Worm (Caenorhabditis elegans) whole organism, young adult: ENCODE results near the gene wdr-37.
A peak's percentile ranks its signal among the peaks of the same experiment; 100 is the strongest.

ENCODE experiments used
- B0336.3 ChIP-seq: fragments of 200-800 bp; sonication (Bioruptor generic); IDR thresholded peaks from 2 replicates; pipeline ENCODE4 v1.3.6; 2022; ENCODE audit warnings: missing genetic modification characterization, missing compliant biosample characterization
- F52B5.7 ChIP-seq: sonication (generic microtip); optimal IDR thresholded peaks from 2 replicates; lab custom pipeline; 2016; ENCODE audit warnings: mild to moderate bottlenecking, missing genetic modification characterization, missing compliant biosample characterization
- F55B11.4 ChIP-seq: sonication (generic microtip); optimal IDR thresholded peaks from 2 replicates; lab custom pipeline; 2016; ENCODE audit warnings: missing compliant biosample characterization, missing genetic modification characterization, borderline replicate concordance; ENCODE audit not compliant: insufficient read depth
- F57C9.4 ChIP-seq: sonication (generic microtip); optimal IDR thresholded peaks from 2 replicates; lab custom pipeline; 2017; ENCODE audit warnings: mild to moderate bottlenecking, missing genetic modification characterization, missing compliant biosample characterization
- K12H6.12 ChIP-seq: fragments of 200-800 bp; sonication (Bioruptor generic); optimal IDR thresholded peaks from 2 replicates; lab custom pipeline; 2018; ENCODE audit warnings: mild to moderate bottlenecking, missing genetic modification characterization, missing compliant biosample characterization
- Y56A3A.18 ChIP-seq: fragments of 200-800 bp; sonication (Bioruptor generic); IDR thresholded peaks from 2 replicates; pipeline ENCODE4 v1.3.6; 2022; ENCODE audit warnings: missing genetic modification reagents, missing genetic modification characterization, missing compliant biosample characterization
- Y67H2A.10 ChIP-seq: fragments of 200-800 bp; sonication (Bioruptor generic); conservative IDR thresholded peaks from 2 replicates; pipeline ENCODE4 v1.3.6; 2022; ENCODE audit warnings: missing genetic modification reagents, missing genetic modification characterization, missing compliant biosample characterization
- Y79H2A.3 ChIP-seq: fragments of 200-800 bp; sonication (Bioruptor generic); conservative IDR thresholded peaks from 2 replicates; pipeline ENCODE4 v1.3.6; 2022; ENCODE audit warnings: missing genetic modification reagents, missing genetic modification characterization, missing compliant biosample characterization
- ama-1 ChIP-seq, 3 experiments: fragments of 150-350 bp in 1 of 3; sonication (generic microtip) in 2 of 3; optimal IDR thresholded peaks; 2 replicates each; lab custom pipeline; 2014 to 2018; ENCODE audit warnings: missing biosample characterization in 2 of 3, missing genetic modification characterization in 2 of 3, missing genetic modification reagents in 2 of 3
- athp-1 ChIP-seq: sonication (generic microtip); optimal IDR thresholded peaks from 2 replicates; lab custom pipeline; 2017; ENCODE audit warnings: mild to moderate bottlenecking, missing genetic modification characterization, missing compliant biosample characterization
- attf-5 ChIP-seq: fragments of 200-800 bp; sonication (Bioruptor generic); optimal IDR thresholded peaks from 2 replicates; lab custom pipeline; 2018; ENCODE audit warnings: mild to moderate bottlenecking, missing genetic modification characterization, missing compliant biosample characterization
- bed-1 ChIP-seq: fragments of 200-800 bp; sonication (Bioruptor generic); IDR thresholded peaks from 2 replicates; pipeline ENCODE4 v1.3.6; 2022; ENCODE audit warnings: missing genetic modification reagents, missing genetic modification characterization, missing compliant biosample characterization
- ccch-3 ChIP-seq: fragments of 200-800 bp; sonication (Bioruptor generic); optimal IDR thresholded peaks from 2 replicates; lab custom pipeline; 2018; ENCODE audit warnings: mild to moderate bottlenecking, missing genetic modification characterization, missing compliant biosample characterization
- cebp-1 ChIP-seq, 2 experiments: fragments of 200-800 bp in 1 of 2; sonication (Bioruptor generic) in 1 of 2; sonication (generic microtip) in 1 of 2; IDR thresholded peaks in 1 of 2; optimal IDR thresholded peaks in 1 of 2; 2 replicates each; pipeline versions ENCODE4 v1.3.6 to Lab custom; 2017 to 2022; ENCODE audit warnings: missing compliant biosample characterization in 2 of 2, missing genetic modification characterization in 2 of 2, mild to moderate bottlenecking in 1 of 2, missing genetic modification reagents in 1 of 2, moderate library complexity in 1 of 2
- ceh-27 ChIP-seq: fragments of 200-800 bp; sonication (Bioruptor generic); optimal IDR thresholded peaks from 2 replicates; lab custom pipeline; 2018; ENCODE audit warnings: mild to moderate bottlenecking, missing genetic modification characterization, moderate library complexity, missing compliant biosample characterization
- ceh-58 ChIP-seq: fragments of 200-800 bp; sonication (Bioruptor generic); IDR thresholded peaks from 2 replicates; pipeline ENCODE4 v1.3.6; 2022; ENCODE audit warnings: missing genetic modification characterization, missing compliant biosample characterization
- ceh-91 ChIP-seq: fragments of 200-800 bp; sonication (Bioruptor generic); IDR thresholded peaks from 2 replicates; pipeline ENCODE4 v1.3.6; 2022; ENCODE audit warnings: missing genetic modification reagents, missing genetic modification characterization, missing compliant biosample characterization
- efl-1 ChIP-seq: fragments of 150-350 bp; optimal IDR thresholded peaks from 2 replicates; lab custom pipeline; 2014; ENCODE audit warnings: missing biosample characterization, missing genetic modification reagents, missing genetic modification characterization
- egl-18 ChIP-seq: fragments of 200-800 bp; sonication (Bioruptor generic); IDR thresholded peaks from 2 replicates; pipeline ENCODE4 v1.3.6; 2022; ENCODE audit warnings: missing genetic modification reagents, missing genetic modification characterization, missing compliant biosample characterization
- fkh-3 ChIP-seq: sonication (generic microtip); optimal IDR thresholded peaks from 2 replicates; lab custom pipeline; 2016; ENCODE audit warnings: mild to moderate bottlenecking, missing genetic modification characterization, missing compliant biosample characterization
- him-1 ChIP-seq: sonication (generic microtip); optimal IDR thresholded peaks from 2 replicates; lab custom pipeline; 2016; ENCODE audit warnings: missing genotype, missing genetic modification reagents, missing genetic modification characterization, missing compliant biosample characterization
- hmg-1.2 ChIP-seq: fragments of 200-800 bp; sonication (Bioruptor generic); IDR thresholded peaks from 2 replicates; pipeline ENCODE4 v1.3.6; 2022; ENCODE audit warnings: missing genetic modification reagents, missing genetic modification characterization, missing compliant biosample characterization
- hsf-1 ChIP-seq: fragments of 200-800 bp; sonication (Bioruptor generic); IDR thresholded peaks from 2 replicates; pipeline ENCODE4 v1.3.6; 2022; ENCODE audit warnings: missing genetic modification reagents, missing genetic modification characterization, missing compliant biosample characterization
- let-607 ChIP-seq, 2 experiments: fragments of 200-800 bp in 1 of 2; sonication (Bioruptor generic) in 1 of 2; sonication (generic microtip) in 1 of 2; optimal IDR thresholded peaks; 2 replicates each; lab custom pipeline; 2016 to 2018; ENCODE audit warnings: mild to moderate bottlenecking in 2 of 2, missing compliant biosample characterization in 2 of 2, missing genetic modification characterization in 2 of 2, moderate library complexity in 2 of 2, missing genotype in 1 of 2
- lin-26 ChIP-seq: fragments of 200-800 bp; sonication (Bioruptor generic); IDR thresholded peaks from 2 replicates; pipeline ENCODE4 v1.3.6; 2022; ENCODE audit warnings: missing genetic modification reagents, missing genetic modification characterization, missing compliant biosample characterization
- lin-35 ChIP-seq, 3 experiments: fragments of 150-350 bp in 2 of 3; sonication (generic microtip) in 1 of 3; optimal IDR thresholded peaks; 2 replicates each; lab custom pipeline; 2014 to 2018; ENCODE audit warnings: missing biosample characterization in 3 of 3, missing genetic modification characterization in 3 of 3, missing genetic modification reagents in 3 of 3
- lir-1 ChIP-seq: fragments of 200-800 bp; sonication (Bioruptor generic); conservative IDR thresholded peaks from 2 replicates; pipeline ENCODE4 v1.3.6; 2022; ENCODE audit warnings: missing genetic modification reagents, missing genetic modification characterization, missing compliant biosample characterization
- lsl-1 ChIP-seq: fragments of 200-800 bp; sonication (Bioruptor generic); optimal IDR thresholded peaks from 2 replicates; lab custom pipeline; 2018; ENCODE audit warnings: mild to moderate bottlenecking, missing genetic modification characterization, moderate library complexity, missing compliant biosample characterization
- madf-10 ChIP-seq: sonication (generic microtip); optimal IDR thresholded peaks from 2 replicates; lab custom pipeline; 2016; ENCODE audit warnings: mild to moderate bottlenecking, missing genetic modification characterization, missing compliant biosample characterization
- mes-4 ChIP-seq: sonication (generic microtip); optimal IDR thresholded peaks from 2 replicates; lab custom pipeline; 2016; ENCODE audit warnings: missing genotype, missing genetic modification characterization, missing compliant biosample characterization
- nfya-2 ChIP-seq: fragments of 200-800 bp; sonication (Bioruptor generic); IDR thresholded peaks from 2 replicates; pipeline ENCODE4 v1.3.6; 2022; ENCODE audit warnings: missing genetic modification reagents, missing genetic modification characterization, missing compliant biosample characterization
- nfyb-1 ChIP-seq: fragments of 200-800 bp; sonication (Bioruptor generic); IDR thresholded peaks from 2 replicates; pipeline ENCODE4 v1.3.6; 2022; ENCODE audit warnings: missing genetic modification reagents, missing genetic modification characterization, missing compliant biosample characterization
- pbrm-1 ChIP-seq: fragments of 200-800 bp; sonication (Bioruptor generic); IDR thresholded peaks from 2 replicates; pipeline ENCODE4 v1.3.6; 2022; ENCODE audit warnings: missing genetic modification reagents, missing genetic modification characterization, missing compliant biosample characterization
- rcor-1 ChIP-seq: fragments of 200-800 bp; sonication (Bioruptor generic); IDR thresholded peaks from 2 replicates; pipeline ENCODE4 v1.3.6; 2022; ENCODE audit warnings: missing genetic modification reagents, missing genetic modification characterization, missing compliant biosample characterization
- repo-1 ChIP-seq: sonication (generic microtip); optimal IDR thresholded peaks from 2 replicates; lab custom pipeline; 2017; ENCODE audit warnings: mild to moderate bottlenecking, missing genetic modification characterization, missing compliant biosample characterization
- rpc-1 ChIP-seq, 2 experiments: fragments of 150-350 bp in 1 of 2; sonication (generic microtip) in 1 of 2; optimal IDR thresholded peaks; 2 replicates each; lab custom pipeline; 2014 to 2018; ENCODE audit warnings: missing biosample characterization in 1 of 2, missing genetic modification characterization in 1 of 2, missing genetic modification reagents in 1 of 2, missing genotype in 1 of 2
- snpc-1.1 ChIP-seq: sonication (generic microtip); optimal IDR thresholded peaks from 2 replicates; lab custom pipeline; 2017; ENCODE audit warnings: missing genetic modification characterization, mild to moderate bottlenecking, missing compliant biosample characterization, antibody characterized with exemption, moderate library complexity, missing genotype, missing genetic modification reagents; ENCODE audit not compliant: insufficient read depth
- snpc-1.3 ChIP-seq: sonication (generic microtip); optimal IDR thresholded peaks from 2 replicates; lab custom pipeline; 2017; ENCODE audit warnings: missing genetic modification characterization, mild to moderate bottlenecking, missing compliant biosample characterization, antibody characterized with exemption, moderate library complexity, missing genotype, missing genetic modification reagents; ENCODE audit not compliant: insufficient read depth
- snpc-3.4 ChIP-seq: sonication (generic microtip); optimal IDR thresholded peaks from 2 replicates; lab custom pipeline; 2017; ENCODE audit warnings: missing genetic modification characterization, mild to moderate bottlenecking, missing compliant biosample characterization, antibody characterized with exemption, moderate library complexity, missing genotype, missing genetic modification reagents
- somi-1 ChIP-seq: fragments of 200-800 bp; sonication (Bioruptor generic); optimal IDR thresholded peaks from 2 replicates; lab custom pipeline; 2018; ENCODE audit warnings: mild to moderate bottlenecking, missing genetic modification characterization, missing compliant biosample characterization
- ztf-22 ChIP-seq: fragments of 200-800 bp; sonication (Bioruptor generic); optimal IDR thresholded peaks from 2 replicates; lab custom pipeline; 2018; ENCODE audit warnings: mild to moderate bottlenecking, missing genetic modification characterization, moderate library complexity, missing compliant biosample characterization
- ztf-6 ChIP-seq: fragments of 200-800 bp; sonication (Bioruptor generic); IDR thresholded peaks from 2 replicates; pipeline ENCODE4 v1.3.6; 2022; ENCODE audit warnings: missing genetic modification reagents, missing genetic modification characterization, missing compliant biosample characterization

The wdr-37 gene

ce11 chrIII:5557246-5557819 lies 42.5 kb downstream of the wdr-37 start, which contains the start of gene rpc-2 (continued):
- TF ChIP-seq K12H6.12 (tag; lab: Kevin White, UChicago), result no peak
- TF ChIP-seq hmg-1.2 (GFP tag; lab: Robert Waterston, UW), result 0 out of 2 replicates have a peak, but pooled peaks have one; percentile 16
- peak; percentile 72 for TF ChIP-seq hsf-1 (GFP tag; lab: Robert Waterston, UW)
- TF ChIP-seq F55B11.4 (tag; lab: Kevin White, UChicago), result no peak
- TF ChIP-seq F52B5.7 (tag; lab: Kevin White, UChicago), result peak; percentile 69
- no peak for TF ChIP-seq Y67H2A.10 (GFP tag; lab: Robert Waterston, UW)

ce11 chrIII:5554884-5555500 lies 44.9 kb downstream of the wdr-37 start, which contains the start of the genes nmad-1 and hach-1:
TSS of gene nmad-1 (minus strand) at chrIII:5554934.
TSS of gene hach-1 (plus strand) at chrIII:5555450.
- TF ChIP-seq snpc-1.3 (tag; lab: Kevin White, UChicago) (peak; percentile 93), Y56A3A.18 (GFP tag; lab: Robert Waterston, UW) (no peak), him-1 (peak; percentile 5), snpc-1.1 (peak; percentile 71), F57C9.4 (no peak), egl-18 (GFP tag; lab: Robert Waterston, UW) (no peak), fkh-3 (tag; lab: Kevin White, UChicago) (no peak), rpc-1 (optimal IDR thresholded peaks at IDR 0.05; lab: Kevin White, UChicago) (peak; percentile 43), rpc-1 (tag; optimal IDR thresholded peaks at IDR 0.05; lab: Kevin White, UChicago) (no peak), repo-1 (tag; lab: Kevin White, UChicago) (no peak), efl-1 (peak; percentile 36), nfya-2 (no peak), somi-1 (GFP tag; lab: Kevin White, UChicago) (no peak), ztf-22 (GFP tag; lab: Kevin White, UChicago) (no peak), nfyb-1 (GFP tag; lab: Robert Waterston, UW) (peak; percentile 77; the same call in 1 of the 2 replicates), athp-1 (tag; lab: Kevin White, UChicago) (peak; percentile 28), cebp-1 (GFP tag; IDR thresholded peaks at IDR 0.05; lab: Robert Waterston, UW) (no peak), cebp-1 (tag; optimal IDR thresholded peaks at IDR 0.05; lab: Kevin White, UChicago) (peak; percentile 83), mes-4 (no peak), snpc-3.4 (peak; percentile 88), lsl-1 (GFP tag; lab: Kevin White, UChicago) (peak; percentile 58), B0336.3 (GFP tag; lab: Robert Waterston, UW) (peak; percentile 67), lir-1 (GFP tag; lab: Robert Waterston, UW) (peak; percentile 37; the same call in 1 of the 2 replicates), ccch-3 (GFP tag; lab: Kevin White, UChicago) (no peak), bed-1 (GFP tag; lab: Robert Waterston, UW) (no peak), ama-1 (optimal IDR thresholded peaks at IDR 0.05; lab: Kevin White, UChicago) (no peak), ama-1 (GFP tag; optimal IDR thresholded peaks at IDR 0.05; lab: Kevin White, UChicago) (peak in 1 of 2 experiments; percentile 31), ceh-58 (no peak), pbrm-1 (GFP tag; lab: Robert Waterston, UW) (peak; percentile 78), F52B5.7 (tag; lab: Kevin White, UChicago) (peak; percentile 19), ceh-91 (no peak), ztf-6 (GFP tag; lab: Robert Waterston, UW) (no peak), hmg-1.2 (GFP tag; lab: Robert Waterston, UW) (peak; percentile 58), ceh-27 (GFP tag; lab: Kevin White, UChicago) (peak; percentile 61), let-607 (tag; optimal IDR thresholded peaks at IDR 0.05; lab: Kevin White, UChicago) (peak; percentile 14 to 58), lin-35 (GFP tag; optimal IDR thresholded peaks at IDR 0.05; lab: Kevin White, UChicago) (peak in 2 of 3 experiments; percentile 60 to 75), Y79H2A.3 (GFP tag; lab: Robert Waterston, UW) (no peak), rcor-1 (peak; percentile 58), attf-5 (GFP tag; lab: Kevin White, UChicago) (peak; percentile 78), lin-26 (0 out of 2 replicates have a peak, but pooled peaks have one; percentile 41), madf-10 (tag; lab: Kevin White, UChicago) (peak; percentile 43)
